Worm (Caenorhabditis elegans) whole organism, L4/young adult: Measurements from ENCODE around the gene sri-57.
"Not testable (repeated sequence)": the region's sequence is repeated elsewhere in the genome, so short reads cannot be mapped to it uniquely, and the experiment has no call there.

Source experiments
- dao-5 ChIP-seq: sonication (generic microtip); optimal IDR thresholded peaks from 2 replicates; lab custom pipeline; 2016; ENCODE audit warnings: missing genotype, missing genetic modification characterization, moderate library complexity, missing compliant biosample characterization
- him-1 ChIP-seq: sonication (generic microtip); optimal IDR thresholded peaks from 2 replicates; lab custom pipeline; 2016; ENCODE audit warnings: missing genotype, missing genetic modification reagents, missing genetic modification characterization, missing compliant biosample characterization

ce11 chrII:2673534-2673933, 1.3 kb upstream of the sri-57 start, which contains the start of the genes F22E5.20 and F22E5.1:
- TF ChIP-seq dao-5 (tag; lab: Kevin White, UChicago); him-1: not testable (repeated sequence)
